Worm (Caenorhabditis elegans) whole organism, late embryonic: ENCODE measurements around the gene C02E7.6.
A peak's percentile ranks its signal among the peaks of the same experiment; 100 is the strongest.

Source experiments
- C08G9.2 ChIP-seq: sonication (generic microtip); optimal IDR thresholded peaks from 2 replicates; lab custom pipeline; 2016; ENCODE audit warnings: mild to moderate bottlenecking, missing genetic modification characterization, moderate library complexity, missing compliant biosample characterization
- K09A11.1 ChIP-seq: sonication (generic microtip); optimal IDR thresholded peaks from 2 replicates; lab custom pipeline; 2017; ENCODE audit warnings: antibody characterized with exemption, mild to moderate bottlenecking, missing genetic modification characterization, missing compliant biosample characterization; ENCODE audit not compliant: insufficient read depth
- Y22D7AL.16 ChIP-seq: sonication (generic microtip); optimal IDR thresholded peaks from 2 replicates; lab custom pipeline; 2016; ENCODE audit warnings: missing genetic modification characterization, missing compliant biosample characterization
- ahr-1 ChIP-seq: sonication (generic microtip); optimal IDR thresholded peaks from 2 replicates; lab custom pipeline; 2016; ENCODE audit warnings: missing genetic modification characterization, missing compliant biosample characterization
- ama-1 ChIP-seq: fragments of 150-350 bp; optimal IDR thresholded peaks from 2 replicates; lab custom pipeline; 2014
- ceh-22 ChIP-seq: sonication (generic microtip); optimal IDR thresholded peaks from 2 replicates; lab custom pipeline; 2017; ENCODE audit warnings: missing biosample characterization, missing genetic modification characterization
- ceh-31 ChIP-seq: sonication (generic microtip); optimal IDR thresholded peaks from 2 replicates; lab custom pipeline; 2016; ENCODE audit warnings: missing genetic modification characterization, missing compliant biosample characterization
- ceh-34 ChIP-seq: sonication (generic microtip); optimal IDR thresholded peaks from 2 replicates; lab custom pipeline; 2016; ENCODE audit warnings: mild to moderate bottlenecking, missing genetic modification characterization, missing compliant biosample characterization
- ceh-48 ChIP-seq: sonication (generic microtip); optimal IDR thresholded peaks from 2 replicates; lab custom pipeline; 2016; ENCODE audit warnings: missing genetic modification characterization, inconsistent platforms, missing compliant biosample characterization
- ceh-9 ChIP-seq: sonication (generic microtip); optimal IDR thresholded peaks from 2 replicates; lab custom pipeline; 2016; ENCODE audit warnings: mild to moderate bottlenecking, missing genetic modification characterization, inconsistent platforms, missing compliant biosample characterization
- che-1 ChIP-seq: sonication (generic microtip); optimal IDR thresholded peaks from 2 replicates; lab custom pipeline; 2016; ENCODE audit warnings: mild to moderate bottlenecking, missing genetic modification characterization, missing compliant biosample characterization
- dmd-4 ChIP-seq: sonication (generic microtip); optimal IDR thresholded peaks from 2 replicates; lab custom pipeline; 2016; ENCODE audit warnings: borderline replicate concordance, missing genetic modification characterization, missing compliant biosample characterization
- dve-1 ChIP-seq: sonication (generic microtip); optimal IDR thresholded peaks from 2 replicates; lab custom pipeline; 2017; ENCODE audit warnings: antibody characterized with exemption, mild to moderate bottlenecking, missing genetic modification characterization, missing compliant biosample characterization
- elt-2 ChIP-seq: sonication (generic microtip); optimal IDR thresholded peaks from 2 replicates; lab custom pipeline; 2016; ENCODE audit warnings: missing genetic modification reagents, missing genetic modification characterization, missing compliant biosample characterization
- elt-4 ChIP-seq: sonication (generic microtip); optimal IDR thresholded peaks from 2 replicates; lab custom pipeline; 2016; ENCODE audit warnings: missing genetic modification characterization, missing compliant biosample characterization
- fkh-10 ChIP-seq: fragments of 150-350 bp; optimal IDR thresholded peaks from 2 replicates; lab custom pipeline; 2014; ENCODE audit warnings: missing biosample characterization, missing genetic modification reagents, missing genetic modification characterization
- fkh-6 ChIP-seq: sonication (generic microtip); optimal IDR thresholded peaks from 2 replicates; lab custom pipeline; 2016; ENCODE audit warnings: missing genetic modification characterization, missing compliant biosample characterization
- gmeb-2 ChIP-seq: sonication (generic microtip); optimal IDR thresholded peaks from 2 replicates; lab custom pipeline; 2016; ENCODE audit warnings: missing genetic modification characterization, inconsistent platforms, missing compliant biosample characterization
- hlh-13 ChIP-seq: fragments of 200-800 bp; sonication (Bioruptor generic); optimal IDR thresholded peaks from 2 replicates; lab custom pipeline; 2018; ENCODE audit warnings: mild to moderate bottlenecking, missing genetic modification characterization, missing compliant biosample characterization
- hlh-30 ChIP-seq: sonication (generic microtip); optimal IDR thresholded peaks from 2 replicates; lab custom pipeline; 2017; ENCODE audit warnings: antibody characterized with exemption, missing genetic modification characterization, missing compliant biosample characterization; ENCODE audit not compliant: insufficient read depth
- hlh-6 ChIP-seq: sonication (generic microtip); optimal IDR thresholded peaks from 2 replicates; lab custom pipeline; 2016; ENCODE audit warnings: missing genotype, missing genetic modification characterization, missing compliant biosample characterization
- nhr-232 ChIP-seq: sonication (generic microtip); optimal IDR thresholded peaks from 2 replicates; lab custom pipeline; 2016; ENCODE audit warnings: missing genetic modification characterization, missing compliant biosample characterization
- npax-4 ChIP-seq: sonication (generic microtip); optimal IDR thresholded peaks from 2 replicates; lab custom pipeline; 2016; ENCODE audit warnings: missing genetic modification characterization, missing compliant biosample characterization
- ref-2 ChIP-seq: sonication (generic microtip); optimal IDR thresholded peaks from 2 replicates; lab custom pipeline; 2016; ENCODE audit warnings: missing genetic modification characterization, missing compliant biosample characterization
- rnt-1 ChIP-seq: sonication (generic microtip); optimal IDR thresholded peaks from 2 replicates; lab custom pipeline; 2016; ENCODE audit warnings: missing genetic modification characterization, missing compliant biosample characterization
- sox-2 ChIP-seq: fragments of 200-800 bp; sonication (Bioruptor generic); IDR thresholded peaks from 2 replicates; pipeline ENCODE4 v1.3.6; 2022; ENCODE audit warnings: missing genetic modification reagents, missing genetic modification characterization, missing compliant biosample characterization
- tbx-2 ChIP-seq: sonication (generic microtip); optimal IDR thresholded peaks from 2 replicates; lab custom pipeline; 2016; ENCODE audit warnings: missing genetic modification characterization, missing compliant biosample characterization
- tbx-7 ChIP-seq: sonication (generic microtip); optimal IDR thresholded peaks from 2 replicates; lab custom pipeline; 2016; ENCODE audit warnings: missing genotype, missing genetic modification characterization, missing compliant biosample characterization
- unc-42 ChIP-seq: sonication (generic microtip); optimal IDR thresholded peaks from 2 replicates; lab custom pipeline; 2016; ENCODE audit warnings: missing genotype, missing genetic modification characterization, missing compliant biosample characterization
- zip-5 ChIP-seq: sonication (generic microtip); optimal IDR thresholded peaks from 2 replicates; lab custom pipeline; 2016; ENCODE audit warnings: missing genetic modification characterization, missing compliant biosample characterization
- ztf-16 ChIP-seq: sonication (generic microtip); optimal IDR thresholded peaks from 2 replicates; lab custom pipeline; 2017; ENCODE audit warnings: missing genetic modification characterization, missing compliant biosample characterization

C02E7.6 gene

DNA sequence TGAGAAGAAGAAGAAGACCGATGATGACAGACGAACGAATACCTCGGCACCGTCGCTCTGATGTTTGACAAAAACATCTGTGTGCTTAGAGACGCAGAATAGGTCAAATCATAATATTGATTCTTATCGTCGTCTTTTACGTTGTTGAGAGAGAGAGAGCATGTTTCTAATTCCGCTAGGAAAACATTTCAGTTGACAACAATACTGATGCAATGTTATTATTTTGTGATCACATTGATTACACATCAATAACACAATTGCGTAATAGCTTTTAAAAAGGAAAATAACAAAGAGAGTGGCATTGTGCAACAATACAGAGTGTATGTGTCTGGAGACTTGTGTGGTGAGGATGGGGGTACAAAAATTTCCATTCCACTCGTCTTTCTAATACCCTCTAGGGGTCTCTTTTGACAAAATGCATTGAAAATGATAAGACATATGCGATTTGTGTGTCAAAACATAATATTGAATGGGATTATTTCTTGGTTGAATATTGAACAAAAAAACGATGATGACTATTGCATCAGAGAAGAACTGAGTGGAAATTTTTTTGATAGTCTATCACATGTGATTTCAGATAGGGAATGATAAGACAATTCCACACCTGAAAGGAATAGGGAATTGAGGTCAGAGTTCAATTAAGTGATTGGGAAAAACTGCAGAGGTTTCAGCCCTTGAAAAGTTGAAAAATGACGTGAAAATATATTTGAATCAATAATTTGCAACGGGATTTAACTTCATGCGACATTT lies 45.8 kb downstream of the C02E7.6 start:
- TF ChIP-seq hlh-6 (tag; lab: Kevin White, UChicago), result no peak
- TF ChIP-seq elt-2, result peak; percentile 79

DNA sequence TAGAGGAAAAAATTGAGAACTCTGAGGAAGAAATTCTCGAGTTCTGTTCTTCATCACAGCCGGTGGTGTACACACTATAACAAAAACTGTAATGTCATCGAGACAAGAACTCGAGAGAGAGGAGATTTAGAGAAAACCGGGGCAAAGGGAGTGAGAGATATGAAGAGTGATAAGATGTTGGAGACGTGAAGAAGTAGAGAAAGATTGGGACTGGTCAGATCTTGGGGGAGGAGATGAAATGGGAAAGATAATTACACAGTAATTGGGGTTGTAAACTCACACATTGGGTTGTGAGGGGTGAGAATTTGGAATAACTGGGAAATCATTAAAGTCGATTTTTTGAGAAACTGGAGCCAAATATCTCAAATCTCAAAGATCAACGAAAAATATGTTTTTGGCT lies 46.8 kb downstream of the C02E7.6 start:
- TF ChIP-seq ceh-34, result no peak
- TF ChIP-seq npax-4 (tag; lab: Kevin White, UChicago), result no peak
- TF ChIP-seq nhr-232 (tag; lab: Kevin White, UChicago), result no peak
- TF ChIP-seq fkh-6 (tag; lab: Kevin White, UChicago), result no peak
- TF ChIP-seq dve-1 (tag; lab: Kevin White, UChicago), result no peak
- TF ChIP-seq ceh-48 (tag; lab: Kevin White, UChicago), result no peak
- TF ChIP-seq unc-42 (tag; lab: Kevin White, UChicago), result no peak
- no peak for TF ChIP-seq C08G9.2 (tag; lab: Kevin White, UChicago)
- no peak for TF ChIP-seq rnt-1 (tag; lab: Kevin White, UChicago)
- no peak for TF ChIP-seq tbx-2
- no peak for TF ChIP-seq ama-1
- TF ChIP-seq gmeb-2 (tag; lab: Kevin White, UChicago), result no peak
- TF ChIP-seq ref-2, result no peak
- TF ChIP-seq zip-5 (tag; lab: Kevin White, UChicago), result no peak
- no peak for TF ChIP-seq sox-2 (GFP tag; lab: Robert Waterston, UW)
- no peak for TF ChIP-seq K09A11.1 (tag; lab: Kevin White, UChicago)
- no peak for TF ChIP-seq ceh-22 (tag; lab: Kevin White, UChicago)
- no peak for TF ChIP-seq ztf-16 (tag; lab: Kevin White, UChicago)

ce11 chrV:4967238-4967637 lies 48.2 kb downstream of the C02E7.6 start:
- TF ChIP-seq elt-4 (tag; lab: Kevin White, UChicago), result no peak
- peak; percentile 27 for TF ChIP-seq ref-2
- TF ChIP-seq ceh-31, result peak; percentile 78
- peak; percentile 2 for TF ChIP-seq tbx-2
- TF ChIP-seq fkh-10 (GFP tag; lab: Kevin White, UChicago), result no peak
- peak; percentile 50 for TF ChIP-seq hlh-30 (tag; lab: Kevin White, UChicago)
- TF ChIP-seq unc-42 (tag; lab: Kevin White, UChicago), result peak; percentile 97
- peak; percentile 28; the same call in 1 of the 2 replicates for TF ChIP-seq sox-2 (GFP tag; lab: Robert Waterston, UW)

DNA sequence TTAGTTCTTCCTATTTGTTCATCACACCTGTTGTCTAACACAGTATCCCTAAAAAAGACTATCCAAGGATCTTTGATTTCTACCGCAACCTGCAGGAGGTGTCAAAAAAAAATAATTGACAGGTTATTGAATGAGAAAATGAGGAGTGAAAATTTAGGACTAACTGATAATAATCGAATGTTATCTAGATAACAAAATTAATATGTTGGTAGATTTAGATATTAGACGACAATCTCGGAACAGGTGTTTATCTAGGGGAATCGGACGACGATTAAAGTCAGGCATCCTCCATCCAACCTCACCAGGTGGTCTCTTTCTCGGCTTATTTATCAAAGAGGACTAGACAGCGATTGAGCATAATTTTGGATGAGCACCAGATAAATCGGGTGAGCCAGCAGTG lies 49.8 kb downstream of the C02E7.6 start:
- TF ChIP-seq gmeb-2 (tag; lab: Kevin White, UChicago), result no peak
- TF ChIP-seq tbx-7 (tag; lab: Kevin White, UChicago), result no peak
- no peak for TF ChIP-seq dve-1 (tag; lab: Kevin White, UChicago)
- TF ChIP-seq ahr-1 (tag; lab: Kevin White, UChicago), result no peak
- no peak for TF ChIP-seq nhr-232 (tag; lab: Kevin White, UChicago)
- TF ChIP-seq elt-4 (tag; lab: Kevin White, UChicago), result no peak
- TF ChIP-seq Y22D7AL.16 (tag; lab: Kevin White, UChicago), result no peak
- TF ChIP-seq ceh-9 (tag; lab: Kevin White, UChicago), result no peak
- no peak for TF ChIP-seq sox-2 (GFP tag; lab: Robert Waterston, UW)
- no peak for TF ChIP-seq dmd-4 (tag; lab: Kevin White, UChicago)
- TF ChIP-seq ceh-48 (tag; lab: Kevin White, UChicago), result no peak
- TF ChIP-seq unc-42 (tag; lab: Kevin White, UChicago), result no peak
- no peak for TF ChIP-seq hlh-13 (GFP tag; lab: Kevin White, UChicago)
- no peak for TF ChIP-seq che-1 (tag; lab: Kevin White, UChicago)
